Worm (Caenorhabditis elegans) whole organism, L1 larva: ENCODE results near the gene eyg-1.

Experiments used
- C04F5.9 ChIP-seq: sonication (generic microtip); optimal IDR thresholded peaks from 2 replicates; lab custom pipeline; 2016; ENCODE audit warnings: missing genetic modification characterization, missing compliant biosample characterization
- C16A3.4 ChIP-seq: fragments of 150-350 bp; optimal IDR thresholded peaks from 2 replicates; lab custom pipeline; 2014; ENCODE audit warnings: missing biosample characterization, missing genetic modification characterization
- C34B4.2 ChIP-seq: sonication (generic microtip); optimal IDR thresholded peaks from 2 replicates; lab custom pipeline; 2017; ENCODE audit warnings: mild to moderate bottlenecking, missing genetic modification characterization, missing compliant biosample characterization
- F16B12.6 ChIP-seq: fragments of 150-350 bp; optimal IDR thresholded peaks from 2 replicates; lab custom pipeline; 2014; ENCODE audit warnings: missing biosample characterization, missing genetic modification characterization
- Y116A8C.19 ChIP-seq: sonication (generic microtip); optimal IDR thresholded peaks from 2 replicates; lab custom pipeline; 2016; ENCODE audit warnings: missing compliant biosample characterization, missing genetic modification characterization, borderline replicate concordance
- aha-1 ChIP-seq: fragments of 150-350 bp; optimal IDR thresholded peaks from 2 replicates; lab custom pipeline; 2014; ENCODE audit warnings: missing biosample characterization, missing genetic modification characterization
- aly-2 ChIP-seq: fragments of 150-350 bp; optimal IDR thresholded peaks from 2 replicates; lab custom pipeline; 2014; ENCODE audit warnings: missing biosample characterization, missing genetic modification characterization
- blmp-1 ChIP-seq: fragments of 150-350 bp; optimal IDR thresholded peaks from 2 replicates; lab custom pipeline; 2014; ENCODE audit warnings: missing biosample characterization, missing genetic modification characterization
- dpl-1 ChIP-seq, 3 experiments: fragments of 150-350 bp in 2 of 3; sonication (generic microtip) in 1 of 3; optimal IDR thresholded peaks; 2 replicates each; lab custom pipeline; 2014 to 2017; ENCODE audit warnings: missing biosample characterization in 3 of 3, missing genetic modification characterization in 3 of 3, missing genetic modification reagents in 3 of 3
- dsc-1 ChIP-seq: sonication (generic microtip); optimal IDR thresholded peaks from 2 replicates; lab custom pipeline; 2016; ENCODE audit warnings: mild to moderate bottlenecking, missing genetic modification characterization, missing compliant biosample characterization
- efl-1 ChIP-seq, 4 experiments: fragments of 150-350 bp; optimal IDR thresholded peaks in 3 of 4; peaks in 1 of 4; 1 replicate in 1 of 4; 2 replicates in 3 of 4; lab custom pipeline; 2014; ENCODE audit warnings: missing biosample characterization in 2 of 4, missing genetic modification characterization in 2 of 4, missing genetic modification reagents in 2 of 4
- efl-3 ChIP-seq: fragments of 200-800 bp; sonication (Bioruptor generic); optimal IDR thresholded peaks from 2 replicates; lab custom pipeline; 2018; ENCODE audit warnings: mild to moderate bottlenecking, missing genetic modification characterization, missing compliant biosample characterization
- egl-27 ChIP-seq, 2 experiments: fragments of 150-350 bp in 1 of 2; sonication (generic microtip); optimal IDR thresholded peaks; 3 replicates each; lab custom pipeline; 2017 to 2018; ENCODE audit warnings: missing biosample characterization in 2 of 2, missing genetic modification characterization in 2 of 2, missing genetic modification reagents in 2 of 2
- elt-2 ChIP-seq: sonication (generic microtip); optimal IDR thresholded peaks from 2 replicates; lab custom pipeline; 2016; ENCODE audit warnings: missing genetic modification characterization, mild to moderate bottlenecking, inconsistent platforms, missing compliant biosample characterization, missing genetic modification reagents
- ets-5 ChIP-seq: fragments of 200-800 bp; sonication (Bioruptor generic); IDR thresholded peaks from 2 replicates; pipeline ENCODE4 v1.3.6; 2022; ENCODE audit warnings: missing genetic modification characterization, missing compliant biosample characterization
- fkh-10 ChIP-seq: sonication (generic microtip); optimal IDR thresholded peaks from 2 replicates; lab custom pipeline; 2017; ENCODE audit warnings: missing biosample characterization, missing genetic modification reagents, missing genetic modification characterization
- fos-1 ChIP-seq: fragments of 150-350 bp; optimal IDR thresholded peaks from 2 replicates; lab custom pipeline; 2014; ENCODE audit warnings: missing biosample characterization, missing genetic modification characterization
- hlh-17 ChIP-seq: fragments of 200-800 bp; sonication (Bioruptor generic); optimal IDR thresholded peaks from 2 replicates; lab custom pipeline; 2018; ENCODE audit warnings: missing genetic modification characterization, mild to moderate bottlenecking, missing compliant biosample characterization, moderate library complexity, borderline replicate concordance
- irx-1 ChIP-seq: sonication (generic microtip); optimal IDR thresholded peaks from 2 replicates; lab custom pipeline; 2016; ENCODE audit warnings: missing genetic modification characterization, missing compliant biosample characterization
- lin-14 ChIP-seq: fragments of 200-800 bp; sonication (Bioruptor generic); optimal IDR thresholded peaks from 2 replicates; lab custom pipeline; 2018; ENCODE audit warnings: mild to moderate bottlenecking, missing genetic modification characterization, moderate library complexity, missing compliant biosample characterization
- lin-39 ChIP-seq: fragments of 150-350 bp; optimal IDR thresholded peaks from 2 replicates; lab custom pipeline; 2014; ENCODE audit warnings: missing biosample characterization, missing genetic modification reagents, missing genetic modification characterization
- mep-1 ChIP-seq: fragments of 150-350 bp; optimal IDR thresholded peaks from 2 replicates; lab custom pipeline; 2014; ENCODE audit warnings: missing biosample characterization, missing genetic modification characterization
- nhr-11 ChIP-seq: fragments of 150-350 bp; optimal IDR thresholded peaks from 2 replicates; lab custom pipeline; 2014; ENCODE audit warnings: missing biosample characterization, missing genetic modification characterization
- nhr-12 ChIP-seq: sonication (generic microtip); optimal IDR thresholded peaks from 2 replicates; lab custom pipeline; 2017; ENCODE audit warnings: missing biosample characterization, missing genetic modification characterization
- nhr-19 ChIP-seq: fragments of 200-800 bp; sonication (Bioruptor generic); conservative IDR thresholded peaks from 2 replicates; pipeline ENCODE4 v1.3.6; 2022; ENCODE audit warnings: missing genetic modification characterization, missing compliant biosample characterization
- nhr-20 ChIP-seq: sonication (generic microtip); optimal IDR thresholded peaks from 2 replicates; lab custom pipeline; 2016; ENCODE audit warnings: mild to moderate bottlenecking, missing genetic modification characterization, missing compliant biosample characterization
- nhr-84 ChIP-seq: sonication (generic microtip); optimal IDR thresholded peaks from 2 replicates; lab custom pipeline; 2017; ENCODE audit warnings: missing biosample characterization, missing genetic modification characterization
- skn-1 ChIP-seq: fragments of 150-350 bp; optimal IDR thresholded peaks from 2 replicates; lab custom pipeline; 2014; ENCODE audit warnings: missing biosample characterization, missing genetic modification characterization
- snpc-4 ChIP-seq: fragments of 150-350 bp; optimal IDR thresholded peaks from 2 replicates; lab custom pipeline; 2014; ENCODE audit warnings: missing biosample characterization, missing genetic modification characterization
- sptf-1 ChIP-seq: fragments of 150-350 bp; optimal IDR thresholded peaks from 2 replicates; lab custom pipeline; 2014; ENCODE audit warnings: missing biosample characterization, missing genetic modification characterization
- sup-37 ChIP-seq: fragments of 200-800 bp; sonication (Bioruptor generic); optimal IDR thresholded peaks from 2 replicates; lab custom pipeline; 2018; ENCODE audit warnings: mild to moderate bottlenecking, missing genetic modification characterization, missing compliant biosample characterization
- vab-15 ChIP-seq: sonication (generic microtip); optimal IDR thresholded peaks from 2 replicates; lab custom pipeline; 2017; ENCODE audit warnings: missing genotype, mild to moderate bottlenecking, missing genetic modification characterization, missing compliant biosample characterization
- zip-4 ChIP-seq: fragments of 200-800 bp; sonication (Bioruptor generic); optimal IDR thresholded peaks from 2 replicates; lab custom pipeline; 2018; ENCODE audit warnings: mild to moderate bottlenecking, missing genetic modification characterization, moderate library complexity, missing compliant biosample characterization

Gene eyg-1

ce11 chrII:9827852-9828251 lies at the start of gene eyg-1:
Gene eyg-1, minus strand, starts transcription at chrII:9827952.
- no peak for TF ChIP-seq fos-1 (tag; lab: Kevin White, UChicago)
- TF ChIP-seq dpl-1 (GFP tag; optimal IDR thresholded peaks at IDR 0.05; lab: Kevin White, UChicago) = no peak
- TF ChIP-seq efl-3 = no peak
- TF ChIP-seq fkh-10 = no peak
- no peak for TF ChIP-seq nhr-84 (tag; lab: Kevin White, UChicago)
- no peak for TF ChIP-seq F16B12.6 (tag; lab: Kevin White, UChicago)
- no peak for TF ChIP-seq skn-1 (tag; lab: Kevin White, UChicago)

ce11 chrII:9874508-9875229 lies 46.9 kb upstream of the eyg-1 start, which contains the start of the genes chil-2 and ctsa-3.2:
Gene chil-2, minus strand, starts transcription at chrII:9874608.
Gene ctsa-3.2, plus strand, starts transcription at chrII:9875179.
- TF ChIP-seq C34B4.2 (tag; lab: Kevin White, UChicago) (no peak), lin-14 (GFP tag; lab: Kevin White, UChicago) (no peak), mep-1 (tag; lab: Kevin White, UChicago) (no peak), nhr-12 (tag; lab: Kevin White, UChicago) (no peak), nhr-11 (tag; lab: Kevin White, UChicago) (no peak), dsc-1 (tag; lab: Kevin White, UChicago) (no peak), ets-5 (GFP tag; lab: Robert Waterston, UW) (no peak), nhr-20 (no peak), vab-15 (no peak), sptf-1 (tag; lab: Kevin White, UChicago) (no peak), egl-27 (tag; optimal IDR thresholded peaks at IDR 0.05; lab: Kevin White, UChicago) (no peak), C16A3.4 (tag; lab: Kevin White, UChicago) (no peak)

ce11 chrII:9872961-9873360 lies 45.2 kb upstream of the eyg-1 start, which contains the start of gene chil-8:
Gene chil-8, minus strand, starts transcription at chrII:9873061.
- no peak for TF ChIP-seq lin-14 (GFP tag; lab: Kevin White, UChicago)

- no peak for TF ChIP-seq lin-39 (tag; lab: Kevin White, UChicago)
- no peak for TF ChIP-seq aha-1
- no peak for TF ChIP-seq nhr-19 (GFP tag; lab: Robert Waterston, UW)
- no peak for TF ChIP-seq nhr-20
- no peak for TF ChIP-seq dpl-1 (GFP tag; optimal IDR thresholded peaks at IDR 0.05; lab: Kevin White, UChicago)
- TF ChIP-seq snpc-4 (tag; lab: Kevin White, UChicago) = no peak
- TF ChIP-seq nhr-84 (tag; lab: Kevin White, UChicago) = no peak
- no peak for TF ChIP-seq elt-2 (tag; lab: Kevin White, UChicago)
- no peak for TF ChIP-seq hlh-17 (GFP tag; lab: Kevin White, UChicago)
- TF ChIP-seq zip-4 (GFP tag; lab: Kevin White, UChicago) = no peak
- TF ChIP-seq C16A3.4 (tag; lab: Kevin White, UChicago) = no peak
- no peak for TF ChIP-seq Y116A8C.19
- TF ChIP-seq aly-2 (tag; lab: Kevin White, UChicago) = no peak
- no peak for TF ChIP-seq irx-1 (tag; lab: Kevin White, UChicago)
- TF ChIP-seq C04F5.9 (tag; lab: Kevin White, UChicago) = no peak
- TF ChIP-seq sup-37 (GFP tag; lab: Kevin White, UChicago) = no peak
Observed at ce11 chrII:9871061-9871460, 43.3 kb upstream of the eyg-1 start, which contains the start of gene chil-7. Gene chil-7, minus strand, starts transcription at chrII:9871172.

- no peak for TF ChIP-seq blmp-1 (tag; lab: Kevin White, UChicago)
- TF ChIP-seq efl-1 (optimal IDR thresholded peaks at IDR 0.05; lab: Kevin White, UChicago) = no peak
- TF ChIP-seq efl-1 (GFP tag; optimal IDR thresholded peaks at IDR 0.05 in 1 of 2; lab: Kevin White, UChicago) = peak in 1 of 2 experiments; percentile 86
- no peak for TF ChIP-seq ets-5 (GFP tag; lab: Robert Waterston, UW)
Observed at ce11 chrII:9868698-9869097, 40.9 kb upstream of the eyg-1 start, which contains the start of gene old-1. Gene old-1, minus strand, starts transcription at chrII:9868747.
